Fruit fly (Drosophila melanogaster) whole organism, embryonic: ENCODE data around the gene CG2533.
A peak's percentile ranks its signal among the peaks of the same experiment; 100 is the strongest.

Source experiments
- Atf3 ChIP-seq: fragments of 200-800 bp; sonication (Bioruptor generic); optimal IDR thresholded peaks from 3 replicates; lab custom pipeline; 2016; ENCODE audit warnings: missing biosample characterization, missing genetic modification characterization
- Bdp1 ChIP-seq: fragments of 200-800 bp; sonication (Bioruptor generic); optimal IDR thresholded peaks from 3 replicates; lab custom pipeline; 2016; ENCODE audit warnings: missing biosample characterization, missing genetic modification characterization
- C15 ChIP-seq: fragments of 200-800 bp; sonication (Bioruptor generic); IDR thresholded peaks from 3 replicates; pipeline ENCODE4 v1.3.6; 2022; ENCODE audit warnings: missing biosample characterization, missing genetic modification characterization
- CG10209 ChIP-seq: fragments of 200-800 bp; sonication (Bioruptor generic); optimal IDR thresholded peaks from 3 replicates; lab custom pipeline; 2017; ENCODE audit warnings: missing biosample characterization, mild to moderate bottlenecking, missing genetic modification characterization, missing genetic modification reagents
- CG10274 ChIP-seq: fragments of 200-800 bp; sonication (Bioruptor generic); optimal IDR thresholded peaks from 3 replicates; lab custom pipeline; 2017; ENCODE audit warnings: missing biosample characterization, mild to moderate bottlenecking, missing genetic modification characterization
- CG11085 ChIP-seq: fragments of 200-800 bp; sonication (Bioruptor generic); IDR thresholded peaks from 2 replicates; pipeline ENCODE4 v1.3.6; 2022; ENCODE audit warnings: missing biosample characterization, missing genetic modification characterization
- CG11456 ChIP-seq: fragments of 200-800 bp; sonication (Bioruptor generic); IDR thresholded peaks from 3 replicates; pipeline ENCODE4 v1.3.6; 2022; ENCODE audit warnings: missing biosample characterization, missing genetic modification characterization
- CG1233 ChIP-seq: fragments of 200-800 bp; sonication (Bioruptor generic); optimal IDR thresholded peaks from 4 replicates; lab custom pipeline; 2018; ENCODE audit warnings: missing biosample characterization, mild to moderate bottlenecking, missing genetic modification characterization
- CG13287 ChIP-seq: fragments of 200-800 bp; sonication (Bioruptor generic); IDR thresholded peaks from 2 replicates; pipeline ENCODE4 v1.3.6; 2022; ENCODE audit warnings: missing biosample characterization, missing genetic modification characterization; ENCODE audit not compliant: partially characterized antibody
- CG14050 ChIP-seq: fragments of 200-800 bp; sonication (Bioruptor generic); IDR thresholded peaks from 3 replicates; pipeline ENCODE4 v1.3.6; 2022; ENCODE audit warnings: missing biosample characterization, missing genetic modification characterization
- CG14667 ChIP-seq: fragments of 200-800 bp; sonication (Bioruptor generic); IDR thresholded peaks from 2 replicates; pipeline ENCODE4 v1.3.6; 2022; ENCODE audit warnings: missing biosample characterization, missing genetic modification characterization
- CG15696 ChIP-seq: fragments of 200-800 bp; sonication (Bioruptor generic); optimal IDR thresholded peaks from 2 replicates; lab custom pipeline; 2019; ENCODE audit warnings: missing biosample characterization, mild to moderate bottlenecking, missing genetic modification characterization, moderate library complexity
- CG16863 ChIP-seq: fragments of 200-800 bp; sonication (Bioruptor generic); optimal IDR thresholded peaks from 3 replicates; lab custom pipeline; 2016; ENCODE audit warnings: missing biosample characterization, missing genetic modification characterization
- CG18764 ChIP-seq: fragments of 200-800 bp; sonication (Bioruptor generic); optimal IDR thresholded peaks from 3 replicates; lab custom pipeline; 2016; ENCODE audit warnings: missing biosample characterization, missing genetic modification characterization
- CG32532 ChIP-seq: fragments of 200-800 bp; sonication (Bioruptor generic); IDR thresholded peaks from 2 replicates; pipeline ENCODE4 v1.3.6; 2022; ENCODE audit warnings: missing biosample characterization, missing genetic modification characterization
- CG43689 ChIP-seq: fragments of 200-800 bp; sonication (Bioruptor generic); IDR thresholded peaks from 2 replicates; pipeline ENCODE4 v1.3.6; 2022; ENCODE audit warnings: missing biosample characterization, missing genetic modification characterization
- CG7839 ChIP-seq: fragments of 200-800 bp; sonication (Bioruptor generic); optimal IDR thresholded peaks from 3 replicates; lab custom pipeline; 2018; ENCODE audit warnings: missing biosample characterization, mild to moderate bottlenecking, missing genetic modification characterization, moderate library complexity
- CG8089 ChIP-seq: fragments of 200-800 bp; sonication (Bioruptor generic); optimal IDR thresholded peaks from 3 replicates; lab custom pipeline; 2016; ENCODE audit warnings: missing biosample characterization, missing genetic modification characterization
- CG8388 ChIP-seq: fragments of 200-800 bp; sonication (Bioruptor generic); optimal IDR thresholded peaks from 2 replicates; lab custom pipeline; 2019; ENCODE audit warnings: missing biosample characterization, mild to moderate bottlenecking, missing genetic modification characterization, moderate library complexity
- CoRest ChIP-seq: fragments of 200-800 bp; sonication (Bioruptor generic); optimal IDR thresholded peaks from 3 replicates; lab custom pipeline; 2018; ENCODE audit warnings: missing biosample characterization, mild to moderate bottlenecking, missing genetic modification characterization, moderate library complexity
- E2f1 ChIP-seq: fragments of 200-800 bp; sonication (Bioruptor generic); IDR thresholded peaks from 2 replicates; pipeline ENCODE4 v1.3.6; 2022; ENCODE audit warnings: missing biosample characterization, missing genetic modification characterization
- ERR ChIP-seq: fragments of 200-800 bp; sonication (Bioruptor generic); optimal IDR thresholded peaks from 2 replicates; lab custom pipeline; 2016; ENCODE audit warnings: missing biosample characterization, missing genetic modification characterization
- HLH3B ChIP-seq: fragments of 200-800 bp; sonication (Bioruptor generic); IDR thresholded peaks from 2 replicates; pipeline ENCODE4 v1.3.6; 2022; ENCODE audit warnings: missing biosample characterization, missing genetic modification characterization
- HmgZ ChIP-seq: fragments of 200-800 bp; sonication (Bioruptor generic); optimal IDR thresholded peaks from 2 replicates; lab custom pipeline; 2018; ENCODE audit warnings: missing biosample characterization, mild to moderate bottlenecking, missing genetic modification characterization
- Hr39 ChIP-seq: fragments of >200 bp; optimal IDR thresholded peaks from 2 replicates; lab custom pipeline; 2017
- Lhr ChIP-seq: fragments of 200-800 bp; sonication (Bioruptor generic); optimal IDR thresholded peaks from 3 replicates; lab custom pipeline; 2017; ENCODE audit warnings: mild to moderate bottlenecking, missing biosample characterization, missing genetic modification reagents, missing genetic modification characterization
- Lpt ChIP-seq: fragments of >200 bp; optimal IDR thresholded peaks from 2 replicates; lab custom pipeline; 2018; ENCODE audit warnings: missing biosample characterization, missing genetic modification characterization
- Ssrp ChIP-seq: fragments of 200-800 bp; sonication (Bioruptor generic); optimal IDR thresholded peaks from 2 replicates; lab custom pipeline; 2018; ENCODE audit warnings: missing biosample characterization, mild to moderate bottlenecking, missing genetic modification characterization, moderate library complexity
- az2 ChIP-seq: fragments of 200-800 bp; sonication (Bioruptor generic); optimal IDR thresholded peaks from 3 replicates; lab custom pipeline; 2016; ENCODE audit warnings: missing biosample characterization, missing genetic modification characterization
- bbx ChIP-seq: fragments of 200-800 bp; sonication (Bioruptor generic); IDR thresholded peaks from 2 replicates; pipeline ENCODE4 v1.3.6; 2022; ENCODE audit warnings: missing biosample characterization, missing genetic modification characterization; ENCODE audit not compliant: partially characterized antibody
- bcd ChIP-seq: fragments of 200-800 bp; sonication (Bioruptor generic); optimal IDR thresholded peaks from 2 replicates; lab custom pipeline; 2017; ENCODE audit warnings: missing biosample characterization, mild to moderate bottlenecking, missing genetic modification characterization
- chm ChIP-seq: fragments of 200-800 bp; sonication (Bioruptor generic); IDR thresholded peaks from 2 replicates; pipeline ENCODE4 v1.3.6; 2022; ENCODE audit warnings: missing biosample characterization, missing genetic modification characterization
- dimm ChIP-seq: fragments of 200-800 bp; sonication (Bioruptor generic); IDR thresholded peaks from 2 replicates; pipeline ENCODE4 v1.3.6; 2022; ENCODE audit warnings: missing biosample characterization, missing genetic modification characterization
- dmrt11E ChIP-seq: fragments of 200-800 bp; sonication (Bioruptor generic); optimal IDR thresholded peaks from 3 replicates; lab custom pipeline; 2018; ENCODE audit warnings: missing biosample characterization, mild to moderate bottlenecking, missing genetic modification characterization, moderate library complexity
- dmrt99B ChIP-seq: fragments of 200-800 bp; sonication (Bioruptor generic); optimal IDR thresholded peaks from 2 replicates; lab custom pipeline; 2018; ENCODE audit warnings: missing biosample characterization, mild to moderate bottlenecking, missing genetic modification characterization, moderate library complexity
- dysf ChIP-seq: fragments of 200-800 bp; sonication (Bioruptor generic); IDR thresholded peaks from 3 replicates; pipeline ENCODE4 v1.3.6; 2022; ENCODE audit warnings: missing biosample characterization, missing genetic modification characterization
- fru ChIP-seq: fragments of >200 bp; optimal IDR thresholded peaks from 2 replicates; lab custom pipeline; 2017
- gem ChIP-seq: fragments of 200-800 bp; sonication (Bioruptor generic); optimal IDR thresholded peaks from 2 replicates; lab custom pipeline; 2019; ENCODE audit warnings: missing biosample characterization, mild to moderate bottlenecking, missing genetic modification characterization, moderate library complexity
- insv ChIP-seq, 2 experiments: fragments of 200-800 bp; sonication (Bioruptor generic); optimal IDR thresholded peaks; 3 replicates each; lab custom pipeline; 2016 to 2018; ENCODE audit warnings: missing biosample characterization in 2 of 2, missing genetic modification characterization in 2 of 2
- knrl ChIP-seq: fragments of 200-800 bp; sonication (Bioruptor generic); IDR thresholded peaks from 3 replicates; pipeline ENCODE4 v1.3.6; 2022; ENCODE audit warnings: missing biosample characterization, missing genetic modification characterization; ENCODE audit not compliant: partially characterized antibody
- lab ChIP-seq: fragments of 200-800 bp; sonication (Bioruptor generic); optimal IDR thresholded peaks from 3 replicates; lab custom pipeline; 2017; ENCODE audit warnings: missing biosample characterization, missing genetic modification characterization, mild to moderate bottlenecking, moderate library complexity, missing genetic modification reagents
- mld ChIP-seq: fragments of 200-800 bp; sonication (Bioruptor generic); IDR thresholded peaks from 3 replicates; pipeline ENCODE4 v1.3.6; 2022; ENCODE audit warnings: missing biosample characterization, missing genetic modification characterization; ENCODE audit not compliant: partially characterized antibody
- pum ChIP-seq: fragments of 200-800 bp; sonication (Bioruptor generic); optimal IDR thresholded peaks from 2 replicates; lab custom pipeline; 2016; ENCODE audit warnings: missing biosample characterization, missing genetic modification characterization
- rib ChIP-seq: fragments of 200-800 bp; sonication (Bioruptor generic); IDR thresholded peaks from 2 replicates; pipeline ENCODE4 v1.3.6; 2022; ENCODE audit warnings: missing biosample characterization, missing genetic modification characterization
- sens ChIP-seq: fragments of 200-800 bp; sonication (Bioruptor generic); peaks from one replicate; lab custom pipeline; 2016; ENCODE audit warnings: missing biosample characterization, missing genetic modification characterization
- slou ChIP-seq: fragments of 200-800 bp; sonication (Bioruptor generic); optimal IDR thresholded peaks from 3 replicates; lab custom pipeline; 2016; ENCODE audit warnings: missing biosample characterization, missing genetic modification characterization
- stc ChIP-seq: fragments of 200-800 bp; sonication (Bioruptor generic); IDR thresholded peaks from 2 replicates; pipeline ENCODE4 v1.3.6; 2022; ENCODE audit warnings: missing biosample characterization, missing genetic modification characterization
- stwl ChIP-seq: fragments of 200-800 bp; sonication (Bioruptor generic); optimal IDR thresholded peaks from 3 replicates; lab custom pipeline; 2018; ENCODE audit warnings: missing biosample characterization, mild to moderate bottlenecking, missing genetic modification characterization, moderate library complexity
- unc-4 ChIP-seq: fragments of 200-800 bp; sonication (Bioruptor generic); IDR thresholded peaks from 2 replicates; pipeline ENCODE4 v1.3.6; 2022; ENCODE audit warnings: missing biosample characterization, missing genetic modification characterization; ENCODE audit not compliant: partially characterized antibody
- zen ChIP-seq: fragments of 200-800 bp; sonication (Bioruptor generic); optimal IDR thresholded peaks from 3 replicates; lab custom pipeline; 2018; ENCODE audit warnings: missing biosample characterization, mild to moderate bottlenecking, missing genetic modification characterization, moderate library complexity

The CG2533 gene

DNA sequence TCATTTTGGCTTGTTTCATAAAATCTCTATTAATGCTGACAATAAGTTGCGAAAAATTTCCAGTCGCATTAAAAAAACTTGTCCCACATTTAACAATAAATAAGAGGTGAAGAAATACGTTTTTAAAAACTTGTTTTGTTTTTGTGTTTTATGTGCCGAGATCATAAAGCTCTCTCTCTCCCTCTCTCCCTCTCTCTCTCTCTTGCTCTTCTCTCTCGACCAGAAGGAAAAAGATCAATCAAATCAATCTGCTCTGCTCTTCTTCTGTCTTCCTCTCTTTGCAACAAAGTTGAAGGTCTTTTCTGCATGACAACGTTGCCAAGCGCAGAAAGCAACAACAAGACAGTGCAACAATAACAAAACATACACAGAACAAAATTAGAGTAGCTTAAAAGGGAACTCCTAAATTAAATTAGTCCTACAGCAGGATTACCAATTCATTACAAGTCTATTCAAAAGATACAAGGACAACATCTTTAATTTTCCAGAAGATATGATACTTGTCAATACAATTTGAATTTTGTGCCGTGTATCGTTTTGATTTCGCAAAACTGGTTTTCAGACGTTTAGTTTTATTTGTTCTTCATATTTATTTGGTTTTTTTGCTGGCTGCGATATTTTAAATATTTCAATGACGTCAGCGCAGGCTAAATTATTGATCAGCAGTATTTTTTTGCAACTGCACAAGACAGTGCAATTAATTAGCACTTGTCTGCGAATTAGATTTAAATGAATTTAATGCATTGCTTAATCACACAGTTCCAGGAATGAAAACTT lies 18.8 kb upstream of the CG2533 start (continued):
- no peak for TF ChIP-seq bbx
- TF ChIP-seq CG18764: peak; percentile 7
- no peak for TF ChIP-seq unc-4
- peak; percentile 28 for TF ChIP-seq Bdp1 (GFP tag; lab: Kevin White, UChicago)
- no peak for TF ChIP-seq CG13287
- TF ChIP-seq dysf (GFP tag; lab: Robert Waterston, UW): peak; percentile 85
- TF ChIP-seq pum (GFP tag; lab: Kevin White, UChicago): no peak
- TF ChIP-seq chm (GFP tag; lab: Robert Waterston, UW): no peak; the same call in 1 of the 2 replicates
- TF ChIP-seq ERR (GFP tag; lab: Kevin White, UChicago): no peak
- peak; percentile 83 for TF ChIP-seq CG11456
- no peak for TF ChIP-seq stwl
- peak; percentile 81 for TF ChIP-seq dmrt99B
- TF ChIP-seq CG14050 (GFP tag; lab: Robert Waterston, UW): peak; percentile 76
- peak; percentile 37 for TF ChIP-seq bcd (GFP tag; lab: Kevin White, UChicago)
- TF ChIP-seq CG7839: peak; percentile 81
- TF ChIP-seq CG8089: peak; percentile 71
- TF ChIP-seq Ssrp (tag; lab: Kevin White, UChicago): peak; percentile 56
- peak; percentile 59 for TF ChIP-seq HmgZ (tag; lab: Kevin White, UChicago)
- peak; percentile 58 for TF ChIP-seq az2 (GFP tag; lab: Kevin White, UChicago)
- TF ChIP-seq dmrt11E (tag; lab: Kevin White, UChicago): peak; percentile 22
- TF ChIP-seq zen (tag; lab: Kevin White, UChicago): no peak
- no peak for TF ChIP-seq CG15696 (tag; lab: Kevin White, UChicago)
- TF ChIP-seq slou: peak; percentile 40
- TF ChIP-seq rib (GFP tag; lab: Robert Waterston, UW): peak; percentile 68; the same call in 1 of the 2 replicates
- no peak for TF ChIP-seq C15 (GFP tag; lab: Robert Waterston, UW)
- TF ChIP-seq E2f1 (GFP tag; lab: Robert Waterston, UW): peak; percentile 77
- peak; percentile 67 for TF ChIP-seq CG16863 (GFP tag; lab: Kevin White, UChicago)
- TF ChIP-seq Lpt (GFP tag; lab: Kevin White, UChicago): no peak
- no peak for TF ChIP-seq Hr39 (lab: Kevin White, UChicago)
- TF ChIP-seq CG32532 (GFP tag; lab: Robert Waterston, UW): peak; percentile 79
- no peak for TF ChIP-seq knrl
- TF ChIP-seq Lhr (GFP tag; lab: Kevin White, UChicago): no peak
- peak; percentile 12 for TF ChIP-seq CG10274 (GFP tag; lab: Kevin White, UChicago)
- peak; percentile 35 for TF ChIP-seq CG8388 (GFP tag; lab: Kevin White, UChicago)
- peak; percentile 59; the same call in 1 of the 2 replicates for TF ChIP-seq CG11085
- TF ChIP-seq CG1233 (GFP tag; lab: Kevin White, UChicago): peak; percentile 66
- peak; percentile 73 for TF ChIP-seq CoRest
- peak; percentile 85 for TF ChIP-seq lab
- no peak for TF ChIP-seq insv (GFP tag; optimal IDR thresholded peaks at IDR 0.05; lab: Kevin White, UChicago)
- no peak for TF ChIP-seq mld (GFP tag; lab: Robert Waterston, UW)
- peak; percentile 79 for TF ChIP-seq HLH3B (GFP tag; lab: Robert Waterston, UW)
- TF ChIP-seq dimm (GFP tag; lab: Robert Waterston, UW): no peak
- peak; percentile 58 for TF ChIP-seq Atf3 (GFP tag; lab: Kevin White, UChicago)
- TF ChIP-seq CG10209: peak; percentile 71
- peak; percentile 83 for TF ChIP-seq stc (GFP tag; lab: Robert Waterston, UW)
- peak; percentile 59; the same call in 1 of the 2 replicates for TF ChIP-seq CG43689 (GFP tag; lab: Robert Waterston, UW)
- no peak for TF ChIP-seq fru
- peak; percentile 71 for TF ChIP-seq sens
- peak; percentile 81 for TF ChIP-seq gem (tag; lab: Kevin White, UChicago)
- peak; percentile 60 for TF ChIP-seq CG14667 (GFP tag; lab: Robert Waterston, UW)
